Fruit fly (Drosophila melanogaster): Measurements from ENCODE around the gene CG14421.

Gene CG14421

dm6 chrX:2941108-2941507 lies at the start of gene CG14421:
Gene CG14421, plus strand, starts transcription at chrX:2941408.
- no peak for TF ChIP-seq Hr78 (GFP tag; optimal IDR thresholded peaks at IDR 0.05)
- TF ChIP-seq luna (GFP tag; optimal IDR thresholded peaks at IDR 0.05), result no peak
- no peak for TF ChIP-seq hkb (optimal IDR thresholded peaks at IDR 0.05)
- TF ChIP-seq hkb (GFP tag; IDR thresholded peaks at IDR 0.05), result no peak
- no peak for TF ChIP-seq B-H2 (GFP tag; optimal IDR thresholded peaks at IDR 0.05)

dm6 chrX:2907105-2907694 lies 34.0 kb upstream of the CG14421 start:
- TF ChIP-seq Blimp-1 (GFP tag; optimal IDR thresholded peaks at IDR 0.05) (peak; percentile 17), bsh (GFP tag; optimal IDR thresholded peaks at IDR 0.05) (peak in 1 of 2 experiments; percentile 37), Camta (GFP tag; optimal IDR thresholded peaks at IDR 0.05) (no peak), CkIIα-i1 (GFP tag; IDR thresholded peaks at IDR 0.05) (no peak), CG10979 (tag; optimal IDR thresholded peaks at IDR 0.05) (peak; percentile 11), CG6813 (GFP tag; optimal IDR thresholded peaks at IDR 0.05) (no peak), CG31441 (GFP tag; IDR thresholded peaks at IDR 0.05) (0 out of 2 replicates have a peak, but pooled peaks have one; percentile 23), unpg (GFP tag; optimal IDR thresholded peaks at IDR 0.05) (peak; percentile 20), fd64A (GFP tag; optimal IDR thresholded peaks at IDR 0.05) (no peak), HLH3B (GFP tag; IDR thresholded peaks at IDR 0.05) (0 out of 2 replicates have a peak, but pooled peaks have one; percentile 21), CG12391 (tag; optimal IDR thresholded peaks at IDR 0.05) (peak; percentile 11), run (tag; optimal IDR thresholded peaks at IDR 0.05) (no peak), Gug (GFP tag; IDR thresholded peaks at IDR 0.05) (0 out of 4 replicates have a peak, but pooled peaks have one; percentile 12), unc-4 (GFP tag; IDR thresholded peaks at IDR 0.05; ENCODE audit: partially characterized antibody) (no peak), z (GFP tag; IDR thresholded peaks at IDR 0.05) (no peak), Ada2b (GFP tag; IDR thresholded peaks at IDR 0.05) (no peak), CG6689 (GFP tag; IDR thresholded peaks at IDR 0.05) (peak; percentile 35; the same call in 1 of the 2 replicates), fd3F (GFP tag; optimal IDR thresholded peaks at IDR 0.05) (no peak), Neu2 (GFP tag; optimal IDR thresholded peaks at IDR 0.05; ENCODE audit: borderline replicate concordance) (no peak), klu (GFP tag; IDR thresholded peaks at IDR 0.05) (no peak), Fer1 (GFP tag; optimal IDR thresholded peaks at IDR 0.05) (no peak), ATbp (GFP tag; optimal IDR thresholded peaks at IDR 0.05) (peak; percentile 12), prd (optimal IDR thresholded peaks at IDR 0.05) (no peak), prd (GFP tag; IDR thresholded peaks at IDR 0.05) (peak; percentile 35; the same call in 1 of the 3 replicates), CG4617 (GFP tag; optimal IDR thresholded peaks at IDR 0.05; ENCODE audit: borderline replicate concordance) (no peak), CG5180 (GFP tag; optimal IDR thresholded peaks at IDR 0.05) (no peak), tna (GFP tag; IDR thresholded peaks at IDR 0.05; ENCODE audit: partially characterized antibody) (no peak), Kr (GFP tag; optimal IDR thresholded peaks at IDR 0.05) (no peak), CoRest (tag; optimal IDR thresholded peaks at IDR 0.05) (no peak), cg (GFP tag; optimal IDR thresholded peaks at IDR 0.05) (no peak), CG17385 (GFP tag; optimal IDR thresholded peaks at IDR 0.05) (peak; percentile 2), vvl (GFP tag; IDR thresholded peaks at IDR 0.05) (peak; percentile 18; the same call in 1 of the 2 replicates), slbo (GFP tag; IDR thresholded peaks at IDR 0.05) (no peak), exex (tag; optimal IDR thresholded peaks at IDR 0.05) (no peak), Oli (tag; optimal IDR thresholded peaks at IDR 0.05) (peak; percentile 6), phol (tag; optimal IDR thresholded peaks at IDR 0.05) (peak; percentile 5), Xrp1 (GFP tag; IDR thresholded peaks at IDR 0.05) (peak; percentile 21; the same call in 1 of the 2 replicates), HLH54F (GFP tag; optimal IDR thresholded peaks at IDR 0.05) (no peak), CG10267 (tag; optimal IDR thresholded peaks at IDR 0.05) (no peak), ranshi (GFP tag; IDR thresholded peaks at IDR 0.05) (peak; percentile 42; the same call in 1 of the 2 replicates), dmrt99B (tag; optimal IDR thresholded peaks at IDR 0.05) (peak; percentile 36), NC2α (GFP tag; optimal IDR thresholded peaks at IDR 0.05) (no peak), CG5245 (GFP tag; optimal IDR thresholded peaks at IDR 0.05) (no peak)
